Worm (Caenorhabditis elegans) whole organism, midembryonic: ENCODE measurements around the gene C50D2.7.

ENCODE experiments used
- cog-1 ChIP-seq: sonication (generic microtip); optimal IDR thresholded peaks from 2 replicates; lab custom pipeline; 2016; ENCODE audit warnings: missing genetic modification characterization, missing compliant biosample characterization
- flt-1 ChIP-seq: fragments of 200-800 bp; sonication (Bioruptor generic); IDR thresholded peaks from 2 replicates; pipeline ENCODE4 v1.3.6; 2022; ENCODE audit warnings: missing genetic modification characterization, missing compliant biosample characterization
- ztf-29 ChIP-seq: fragments of 200-800 bp; sonication (Bioruptor generic); IDR thresholded peaks from 2 replicates; pipeline ENCODE4 v1.3.6; 2022; ENCODE audit warnings: missing genetic modification reagents, missing genetic modification characterization, missing compliant biosample characterization

ce11 chrII:76662-77061 is 18.4 kb downstream of the C50D2.7 start:
- TF ChIP-seq flt-1 (GFP tag; lab: Robert Waterston, UW) (no peak), ztf-29 (GFP tag; lab: Robert Waterston, UW) (no peak), cog-1 (no peak)
